Fruit fly (Drosophila melanogaster): ENCODE data around the gene CG14313.

CG14313 gene

DNA sequence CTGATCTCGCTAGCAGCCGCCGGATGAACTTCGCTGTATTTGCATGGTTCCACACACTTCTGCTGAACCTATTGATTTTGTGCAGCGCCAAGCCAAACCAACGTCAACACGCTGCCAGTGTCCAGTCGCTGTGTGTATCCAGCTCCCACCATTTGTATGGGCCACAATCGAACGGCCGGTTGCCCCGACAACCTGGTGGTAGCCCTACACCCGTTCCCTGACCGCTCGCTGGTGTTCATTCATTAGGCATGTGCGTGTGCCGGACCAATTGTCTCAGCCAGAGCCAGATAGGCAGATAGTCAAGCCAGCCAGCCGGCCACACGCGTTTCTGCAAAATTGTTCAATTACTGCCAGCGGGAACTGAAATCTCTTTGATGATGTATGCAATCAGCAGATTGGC is at the start of gene CG14313:
CG14313 (minus strand) TSS at position 101 of the 400 bp plus-strand sequence.
- TF ChIP-seq CG18599 (GFP tag; optimal IDR thresholded peaks at IDR 0.05) (no peak), Dref (GFP tag; IDR thresholded peaks at IDR 0.05) (no peak), stc (GFP tag; IDR thresholded peaks at IDR 0.05) (no peak), Med (GFP tag) (peak; percentile 32), BEAF-32 (GFP tag; optimal IDR thresholded peaks at IDR 0.05) (no peak), ewg (GFP tag; optimal IDR thresholded peaks at IDR 0.05) (no peak), z (GFP tag; IDR thresholded peaks at IDR 0.05) (0 out of 3 replicates have a peak, but pooled peaks have one; percentile 6), CG1603 (tag; optimal IDR thresholded peaks at IDR 0.05) (no peak), amos (GFP tag; IDR thresholded peaks at IDR 0.05; ENCODE audit: partially characterized antibody) (peak; percentile 7; the same call in 1 of the 2 replicates), dan (GFP tag; IDR thresholded peaks at IDR 0.05) (no peak)

- TF ChIP-seq ems (GFP tag; optimal IDR thresholded peaks at IDR 0.05) (no peak), sim (GFP tag; IDR thresholded peaks at IDR 0.05) (no peak), ind (GFP tag; optimal IDR thresholded peaks at IDR 0.05) (no peak), wor (GFP tag; IDR thresholded peaks at IDR 0.05) (no peak), CG32532 (GFP tag; IDR thresholded peaks at IDR 0.05) (peak; percentile 31; the same call in 1 of the 2 replicates), CG17612 (GFP tag; IDR thresholded peaks at IDR 0.05) (no peak), CG9932 (GFP tag; IDR thresholded peaks at IDR 0.05) (no peak), H15 (GFP tag; IDR thresholded peaks at IDR 0.05) (no peak), ATbp (GFP tag; optimal IDR thresholded peaks at IDR 0.05) (no peak), Rx (GFP tag; IDR thresholded peaks at IDR 0.05) (no peak), D19A (tag; optimal IDR thresholded peaks at IDR 0.05) (no peak), Nf-YB (GFP tag; optimal IDR thresholded peaks at IDR 0.05) (peak; percentile 99), gt (GFP tag; IDR thresholded peaks at IDR 0.05) (no peak), CG7786 (GFP tag; optimal IDR thresholded peaks at IDR 0.05) (no peak), CG7372 (GFP tag; IDR thresholded peaks at IDR 0.05) (no peak), CG13123 (GFP tag; optimal IDR thresholded peaks at IDR 0.05) (no peak), CG1832 (GFP tag; optimal IDR thresholded peaks at IDR 0.05) (peak; percentile 90), CG13296 (GFP tag; optimal IDR thresholded peaks at IDR 0.05) (no peak), vfl (GFP tag; optimal IDR thresholded peaks at IDR 0.05) (no peak), HmgD (GFP tag; optimal IDR thresholded peaks at IDR 0.05) (no peak), sens (GFP tag) (no peak), unpg (GFP tag; optimal IDR thresholded peaks at IDR 0.05) (no peak), ash1 (GFP tag; optimal IDR thresholded peaks at IDR 0.05) (no peak), chn (GFP tag; optimal IDR thresholded peaks at IDR 0.05) (no peak), CG3163 (GFP tag; optimal IDR thresholded peaks at IDR 0.05) (no peak), zen (tag; optimal IDR thresholded peaks at IDR 0.05) (peak; percentile 37), bigmax (GFP tag; optimal IDR thresholded peaks at IDR 0.05) (no peak), repo (GFP tag; optimal IDR thresholded peaks at IDR 0.05) (peak; percentile 19), wdn (GFP tag; IDR thresholded peaks at IDR 0.05) (no peak), hbn (GFP tag; IDR thresholded peaks at IDR 0.05; ENCODE audit: partially characterized antibody) (no peak), ewg (GFP tag; optimal IDR thresholded peaks at IDR 0.05) (peak; percentile 18), tll (GFP tag; optimal IDR thresholded peaks at IDR 0.05) (peak in 1 of 2 experiments; percentile 51), Dref (GFP tag; IDR thresholded peaks at IDR 0.05) (peak; percentile 23; the same call in 1 of the 2 replicates), CG6791 (GFP tag; IDR thresholded peaks at IDR 0.05; ENCODE audit: partially characterized antibody) (peak; percentile 56; the same call in 2 of the 3 replicates), CG8478 (optimal IDR thresholded peaks at IDR 0.05) (no peak), otp (GFP tag; IDR thresholded peaks at IDR 0.05) (0 out of 3 replicates have a peak, but pooled peaks have one; percentile 25), Scr (GFP tag; IDR thresholded peaks at IDR 0.05; ENCODE audit: partially characterized antibody) (0 out of 2 replicates have a peak, but pooled peaks have one; percentile 23), CG4328 (GFP tag; optimal IDR thresholded peaks at IDR 0.05) (no peak), CG18764 (GFP tag; optimal IDR thresholded peaks at IDR 0.05) (no peak), CG10321 (GFP tag; IDR thresholded peaks at IDR 0.05) (peak; percentile 92), chm (GFP tag; IDR thresholded peaks at IDR 0.05) (peak; percentile 25; the same call in 1 of the 2 replicates), E2f2 (GFP tag; IDR thresholded peaks at IDR 0.05) (no peak)
These were observed 44.1 kb upstream of the CG14313 start, which contains the start of gene repo for dm6 chr3R:18235879-18236278. repo (plus strand) TSS chr3R:18236192.
